Worm (Caenorhabditis elegans) whole organism, L1 larva: ENCODE data around the gene Y42A5A.5.
A peak's percentile ranks its signal among the peaks of the same experiment; 100 is the strongest.

ENCODE experiments used
- F16B12.6 ChIP-seq: fragments of 150-350 bp; optimal IDR thresholded peaks from 2 replicates; lab custom pipeline; 2014; ENCODE audit warnings: missing biosample characterization, missing genetic modification characterization
- aly-2 ChIP-seq: fragments of 150-350 bp; optimal IDR thresholded peaks from 2 replicates; lab custom pipeline; 2014; ENCODE audit warnings: missing biosample characterization, missing genetic modification characterization
- ama-1 ChIP-seq: fragments of 150-350 bp; optimal IDR thresholded peaks from 2 replicates; lab custom pipeline; 2014
- blmp-1 ChIP-seq: fragments of 150-350 bp; optimal IDR thresholded peaks from 2 replicates; lab custom pipeline; 2014; ENCODE audit warnings: missing biosample characterization, missing genetic modification characterization
- ceh-8 ChIP-seq: fragments of 200-800 bp; sonication (Bioruptor generic); optimal IDR thresholded peaks from 2 replicates; lab custom pipeline; 2018; ENCODE audit warnings: mild to moderate bottlenecking, missing genetic modification characterization, moderate library complexity, missing compliant biosample characterization
- ceh-88 ChIP-seq: fragments of 200-800 bp; sonication (Bioruptor generic); IDR thresholded peaks from 2 replicates; pipeline ENCODE4 v1.3.6; 2022; ENCODE audit warnings: missing genetic modification characterization, missing compliant biosample characterization
- dpl-1 ChIP-seq, 3 experiments: fragments of 150-350 bp in 2 of 3; sonication (generic microtip) in 1 of 3; optimal IDR thresholded peaks; 2 replicates each; lab custom pipeline; 2014 to 2017; ENCODE audit warnings: missing biosample characterization in 3 of 3, missing genetic modification characterization in 3 of 3, missing genetic modification reagents in 3 of 3
- efl-1 ChIP-seq, 4 experiments: fragments of 150-350 bp; optimal IDR thresholded peaks in 3 of 4; peaks in 1 of 4; 1 replicate in 1 of 4; 2 replicates in 3 of 4; lab custom pipeline; 2014; ENCODE audit warnings: missing biosample characterization in 2 of 4, missing genetic modification characterization in 2 of 4, missing genetic modification reagents in 2 of 4
- efl-3 ChIP-seq: fragments of 200-800 bp; sonication (Bioruptor generic); optimal IDR thresholded peaks from 2 replicates; lab custom pipeline; 2018; ENCODE audit warnings: mild to moderate bottlenecking, missing genetic modification characterization, missing compliant biosample characterization
- egl-27 ChIP-seq, 2 experiments: fragments of 150-350 bp in 1 of 2; sonication (generic microtip); optimal IDR thresholded peaks; 3 replicates each; lab custom pipeline; 2017 to 2018; ENCODE audit warnings: missing biosample characterization in 2 of 2, missing genetic modification characterization in 2 of 2, missing genetic modification reagents in 2 of 2
- elt-2 ChIP-seq: sonication (generic microtip); optimal IDR thresholded peaks from 2 replicates; lab custom pipeline; 2016; ENCODE audit warnings: missing genetic modification characterization, mild to moderate bottlenecking, inconsistent platforms, missing compliant biosample characterization, missing genetic modification reagents
- elt-3 ChIP-seq, 6 experiments: fragments of 150-350 bp in 1 of 6; sonication (generic microtip); optimal IDR thresholded peaks; 2 replicates each; lab custom pipeline; 2017 to 2018; ENCODE audit warnings: missing biosample characterization in 6 of 6, missing genetic modification characterization in 6 of 6, inconsistent platforms in 1 of 6
- ets-5 ChIP-seq: fragments of 200-800 bp; sonication (Bioruptor generic); IDR thresholded peaks from 2 replicates; pipeline ENCODE4 v1.3.6; 2022; ENCODE audit warnings: missing genetic modification characterization, missing compliant biosample characterization
- fkh-10 ChIP-seq: sonication (generic microtip); optimal IDR thresholded peaks from 2 replicates; lab custom pipeline; 2017; ENCODE audit warnings: missing biosample characterization, missing genetic modification reagents, missing genetic modification characterization
- fkh-8 ChIP-seq: sonication (generic microtip); optimal IDR thresholded peaks from 2 replicates; lab custom pipeline; 2016; ENCODE audit warnings: mild to moderate bottlenecking, missing genetic modification characterization, missing compliant biosample characterization
- grh-1 ChIP-seq: fragments of 200-800 bp; sonication (Bioruptor generic); IDR thresholded peaks from 2 replicates; pipeline ENCODE4 v1.3.6; 2022; ENCODE audit warnings: missing genetic modification reagents, missing genetic modification characterization, missing compliant biosample characterization
- hlh-17 ChIP-seq: fragments of 200-800 bp; sonication (Bioruptor generic); optimal IDR thresholded peaks from 2 replicates; lab custom pipeline; 2018; ENCODE audit warnings: missing genetic modification characterization, mild to moderate bottlenecking, missing compliant biosample characterization, moderate library complexity, borderline replicate concordance
- irx-1 ChIP-seq: sonication (generic microtip); optimal IDR thresholded peaks from 2 replicates; lab custom pipeline; 2016; ENCODE audit warnings: missing genetic modification characterization, missing compliant biosample characterization
- isw-1 ChIP-seq: fragments of 200-800 bp; sonication (Bioruptor generic); IDR thresholded peaks from 2 replicates; pipeline ENCODE4 v1.3.6; 2022; ENCODE audit warnings: missing genetic modification characterization, missing compliant biosample characterization
- lin-14 ChIP-seq: fragments of 200-800 bp; sonication (Bioruptor generic); optimal IDR thresholded peaks from 2 replicates; lab custom pipeline; 2018; ENCODE audit warnings: mild to moderate bottlenecking, missing genetic modification characterization, moderate library complexity, missing compliant biosample characterization
- lin-15B ChIP-seq: fragments of 150-350 bp; sonication (generic microtip); optimal IDR thresholded peaks from 3 replicates; lab custom pipeline; 2014; ENCODE audit warnings: missing biosample characterization, missing genetic modification characterization
- lin-35 ChIP-seq, 2 experiments: fragments of 150-350 bp; optimal IDR thresholded peaks; 2 replicates each; lab custom pipeline; 2014; ENCODE audit warnings: missing biosample characterization in 2 of 2, missing genetic modification characterization in 2 of 2, missing genetic modification reagents in 2 of 2
- lir-3 ChIP-seq: sonication (generic microtip); optimal IDR thresholded peaks from 2 replicates; lab custom pipeline; 2016; ENCODE audit warnings: mild to moderate bottlenecking, missing genetic modification characterization, moderate library complexity, missing compliant biosample characterization; ENCODE audit not compliant: poor library complexity
- lsy-2 ChIP-seq, 2 experiments: fragments of 150-350 bp; optimal IDR thresholded peaks; 2 replicates each; lab custom pipeline; 2014; ENCODE audit warnings: missing biosample characterization in 2 of 2, missing genetic modification characterization in 2 of 2
- mep-1 ChIP-seq: fragments of 150-350 bp; optimal IDR thresholded peaks from 2 replicates; lab custom pipeline; 2014; ENCODE audit warnings: missing biosample characterization, missing genetic modification characterization
- nhr-11 ChIP-seq: fragments of 150-350 bp; optimal IDR thresholded peaks from 2 replicates; lab custom pipeline; 2014; ENCODE audit warnings: missing biosample characterization, missing genetic modification characterization
- nhr-12 ChIP-seq: sonication (generic microtip); optimal IDR thresholded peaks from 2 replicates; lab custom pipeline; 2017; ENCODE audit warnings: missing biosample characterization, missing genetic modification characterization
- nhr-19 ChIP-seq: fragments of 200-800 bp; sonication (Bioruptor generic); conservative IDR thresholded peaks from 2 replicates; pipeline ENCODE4 v1.3.6; 2022; ENCODE audit warnings: missing genetic modification characterization, missing compliant biosample characterization
- nhr-20 ChIP-seq: sonication (generic microtip); optimal IDR thresholded peaks from 2 replicates; lab custom pipeline; 2016; ENCODE audit warnings: mild to moderate bottlenecking, missing genetic modification characterization, missing compliant biosample characterization
- nhr-28 ChIP-seq: fragments of 150-350 bp; optimal IDR thresholded peaks from 2 replicates; lab custom pipeline; 2014; ENCODE audit warnings: missing biosample characterization, missing genetic modification characterization
- nhr-47 ChIP-seq: sonication (generic microtip); optimal IDR thresholded peaks from 2 replicates; lab custom pipeline; 2016; ENCODE audit warnings: mild to moderate bottlenecking, missing genetic modification characterization, moderate library complexity, missing compliant biosample characterization
- nhr-71 ChIP-seq: sonication (generic microtip); optimal IDR thresholded peaks from 2 replicates; lab custom pipeline; 2016; ENCODE audit warnings: mild to moderate bottlenecking, missing genetic modification characterization, moderate library complexity, missing compliant biosample characterization
- nhr-84 ChIP-seq: sonication (generic microtip); optimal IDR thresholded peaks from 2 replicates; lab custom pipeline; 2017; ENCODE audit warnings: missing biosample characterization, missing genetic modification characterization
- nhr-85 ChIP-seq: sonication (generic microtip); peaks from one replicate; lab custom pipeline; 2016; ENCODE audit warnings: missing genetic modification characterization, inconsistent platforms, missing compliant biosample characterization
- nhr-90 ChIP-seq: sonication (generic microtip); optimal IDR thresholded peaks from 2 replicates; lab custom pipeline; 2016; ENCODE audit warnings: mild to moderate bottlenecking, missing genetic modification characterization, missing compliant biosample characterization; ENCODE audit not compliant: poor library complexity
- pqm-1 ChIP-seq: sonication (generic microtip); optimal IDR thresholded peaks from 3 replicates; lab custom pipeline; 2017; ENCODE audit warnings: missing biosample characterization, missing genetic modification characterization
- rnt-1 ChIP-seq: sonication (generic microtip); optimal IDR thresholded peaks from 2 replicates; lab custom pipeline; 2016; ENCODE audit warnings: mild to moderate bottlenecking, missing genetic modification characterization, moderate library complexity, missing compliant biosample characterization
- skn-1 ChIP-seq: fragments of 150-350 bp; optimal IDR thresholded peaks from 2 replicates; lab custom pipeline; 2014; ENCODE audit warnings: missing biosample characterization, missing genetic modification characterization
- snpc-4 ChIP-seq: fragments of 150-350 bp; optimal IDR thresholded peaks from 2 replicates; lab custom pipeline; 2014; ENCODE audit warnings: missing biosample characterization, missing genetic modification characterization
- snu-23 ChIP-seq: sonication (generic microtip); optimal IDR thresholded peaks from 2 replicates; lab custom pipeline; 2016; ENCODE audit warnings: missing genetic modification characterization, missing compliant biosample characterization
- sox-4 ChIP-seq: sonication (generic microtip); optimal IDR thresholded peaks from 2 replicates; lab custom pipeline; 2016; ENCODE audit warnings: missing genetic modification characterization, missing compliant biosample characterization
- swsn-7 ChIP-seq: sonication (generic microtip); optimal IDR thresholded peaks from 2 replicates; lab custom pipeline; 2016; ENCODE audit warnings: missing genetic modification characterization, missing compliant biosample characterization
- tbx-2 ChIP-seq: sonication (generic microtip); optimal IDR thresholded peaks from 2 replicates; lab custom pipeline; 2016; ENCODE audit warnings: missing genetic modification characterization, missing compliant biosample characterization
- unc-86 ChIP-seq: sonication (generic microtip); optimal IDR thresholded peaks from 2 replicates; lab custom pipeline; 2016; ENCODE audit warnings: missing genetic modification characterization, missing compliant biosample characterization
- vab-15 ChIP-seq: sonication (generic microtip); optimal IDR thresholded peaks from 2 replicates; lab custom pipeline; 2017; ENCODE audit warnings: missing genotype, mild to moderate bottlenecking, missing genetic modification characterization, missing compliant biosample characterization
- zag-1 ChIP-seq: fragments of 150-350 bp; optimal IDR thresholded peaks from 2 replicates; lab custom pipeline; 2014; ENCODE audit warnings: missing biosample characterization, missing genetic modification characterization
- ztf-11 ChIP-seq, 2 experiments: sonication (generic microtip); optimal IDR thresholded peaks; 2 replicates each; lab custom pipeline; 2016 to 2017; ENCODE audit warnings: missing genetic modification characterization in 2 of 2, missing biosample characterization in 1 of 2, missing compliant biosample characterization in 1 of 2
- ztf-4 ChIP-seq: fragments of 150-350 bp; optimal IDR thresholded peaks from 2 replicates; lab custom pipeline; 2014; ENCODE audit warnings: missing biosample characterization, missing genetic modification characterization

Y42A5A.5 gene

ce11 chrV:11122466-11122865 lies 12.9 kb upstream of the Y42A5A.5 start, which contains the start of gene mboa-2:
TSS of gene mboa-2 (minus strand) at chrV:11122493.
- TF ChIP-seq ceh-8 (no peak), egl-27 (tag; optimal IDR thresholded peaks at IDR 0.05; lab: Kevin White, UChicago) (no peak), nhr-90 (peak; percentile 64), nhr-19 (GFP tag; lab: Robert Waterston, UW) (peak; percentile 30), grh-1 (no peak), fkh-8 (no peak), aly-2 (tag; lab: Kevin White, UChicago) (peak; percentile 45), lsy-2 (tag; optimal IDR thresholded peaks at IDR 0.05; lab: Kevin White, UChicago) (peak; percentile 29 to 38), nhr-85 (tag; lab: Kevin White, UChicago) (peak; percentile 49), lin-14 (GFP tag; lab: Kevin White, UChicago) (peak; percentile 21), nhr-12 (tag; lab: Kevin White, UChicago) (no peak), elt-2 (peak; percentile 31), zag-1 (tag; lab: Kevin White, UChicago) (no peak), F16B12.6 (tag; lab: Kevin White, UChicago) (no peak), lin-15B (no peak), pqm-1 (no peak), lin-35 (GFP tag; optimal IDR thresholded peaks at IDR 0.05; lab: Kevin White, UChicago) (peak in 1 of 2 experiments; percentile 13), tbx-2 (tag; lab: Kevin White, UChicago) (no peak), ceh-88 (GFP tag; lab: Robert Waterston, UW) (peak; percentile 21; the same call in 1 of the 2 replicates), nhr-47 (tag; lab: Kevin White, UChicago) (peak; percentile 16), isw-1 (GFP tag; lab: Robert Waterston, UW) (no peak), ets-5 (GFP tag; lab: Robert Waterston, UW) (no peak), swsn-7 (tag; lab: Kevin White, UChicago) (peak; percentile 25), nhr-20 (tag; lab: Kevin White, UChicago) (peak; percentile 46), ztf-11 (tag; optimal IDR thresholded peaks at IDR 0.05; lab: Kevin White, UChicago) (no peak), irx-1 (tag; lab: Kevin White, UChicago) (no peak), ztf-4 (peak; percentile 2), nhr-84 (tag; lab: Kevin White, UChicago) (no peak), hlh-17 (GFP tag; lab: Kevin White, UChicago) (no peak), skn-1 (tag; lab: Kevin White, UChicago) (no peak), rnt-1 (tag; lab: Kevin White, UChicago) (peak; percentile 7), efl-3 (GFP tag; lab: Kevin White, UChicago) (no peak), unc-86 (tag; lab: Kevin White, UChicago) (no peak), lir-3 (tag; lab: Kevin White, UChicago) (peak; percentile 3), sox-4 (tag; lab: Kevin White, UChicago) (no peak), elt-3 (tag; optimal IDR thresholded peaks at IDR 0.05; lab: Kevin White, UChicago) (no peak), fkh-10 (GFP tag; lab: Kevin White, UChicago) (no peak), vab-15 (tag; lab: Kevin White, UChicago) (no peak), nhr-11 (tag; lab: Kevin White, UChicago) (no peak), snu-23 (GFP tag; lab: Kevin White, UChicago) (peak; percentile 16), efl-1 (optimal IDR thresholded peaks at IDR 0.05; lab: Kevin White, UChicago) (no peak), efl-1 (GFP tag; optimal IDR thresholded peaks at IDR 0.05 in 1 of 2; lab: Kevin White, UChicago) (peak in 1 of 2 experiments; percentile 64), blmp-1 (tag; lab: Kevin White, UChicago) (no peak), dpl-1 (GFP tag; optimal IDR thresholded peaks at IDR 0.05; lab: Kevin White, UChicago) (no peak), nhr-28 (no peak), nhr-71 (tag; lab: Kevin White, UChicago) (peak; percentile 56), mep-1 (no peak), snpc-4 (tag; lab: Kevin White, UChicago) (no peak), ama-1 (peak; percentile 57)
